Worm (Caenorhabditis elegans) whole organism, L1 larva: ENCODE measurements around the gene F35A5.1.

Source experiments
- aly-2 ChIP-seq: fragments of 150-350 bp; optimal IDR thresholded peaks from 2 replicates; lab custom pipeline; 2014; ENCODE audit warnings: missing biosample characterization, missing genetic modification characterization
- lin-13 ChIP-seq: fragments of 150-350 bp; optimal IDR thresholded peaks from 2 replicates; lab custom pipeline; 2014; ENCODE audit warnings: missing biosample characterization, missing genetic modification reagents, missing genetic modification characterization

- no peak for TF ChIP-seq lin-13 (GFP tag; lab: Kevin White, UChicago)
- no peak for TF ChIP-seq aly-2 (tag; lab: Kevin White, UChicago)
These were observed 7.6 kb downstream of the F35A5.1 start for ce11 chrX:3814827-3815226.
